Fruit fly (Drosophila melanogaster) whole organism, embryonic: ENCODE data around the gene Rab3GAP1.

Source experiments
- BEAF-32 ChIP-seq: fragments of 200-800 bp; sonication (Bioruptor generic); optimal IDR thresholded peaks from 3 replicates; lab custom pipeline; 2017; ENCODE audit warnings: missing biosample characterization, missing genetic modification characterization, mild to moderate bottlenecking, moderate library complexity, missing genetic modification reagents
- CG14050 ChIP-seq: fragments of 200-800 bp; sonication (Bioruptor generic); IDR thresholded peaks from 3 replicates; pipeline ENCODE4 v1.3.6; 2022; ENCODE audit warnings: missing biosample characterization, missing genetic modification characterization
- CG14965 ChIP-seq: fragments of 200-800 bp; sonication (Bioruptor generic); optimal IDR thresholded peaks from 2 replicates; lab custom pipeline; 2016; ENCODE audit warnings: missing biosample characterization, missing genetic modification characterization, borderline replicate concordance
- CG17359 ChIP-seq: fragments of 200-800 bp; sonication (Bioruptor generic); optimal IDR thresholded peaks from 3 replicates; lab custom pipeline; 2018; ENCODE audit warnings: missing biosample characterization, mild to moderate bottlenecking, missing genetic modification characterization, moderate library complexity
- CG2129 ChIP-seq: fragments of 200-800 bp; sonication (Bioruptor generic); IDR thresholded peaks from 2 replicates; pipeline ENCODE4 v1.3.6; 2022; ENCODE audit warnings: missing biosample characterization, missing genetic modification characterization; ENCODE audit not compliant: partially characterized antibody
- CG2875 ChIP-seq: fragments of 200-800 bp; sonication (Bioruptor generic); optimal IDR thresholded peaks from 2 replicates; lab custom pipeline; 2017; ENCODE audit warnings: missing biosample characterization, mild to moderate bottlenecking, missing genetic modification characterization, missing genetic modification reagents
- CG32772 ChIP-seq: fragments of 200-800 bp; sonication (Bioruptor generic); IDR thresholded peaks from 2 replicates; pipeline ENCODE4 v1.3.6; 2022; ENCODE audit warnings: missing biosample characterization, missing genetic modification characterization
- CG33557 ChIP-seq: fragments of 200-800 bp; sonication (Bioruptor generic); optimal IDR thresholded peaks from 2 replicates; lab custom pipeline; 2019; ENCODE audit warnings: missing biosample characterization, mild to moderate bottlenecking, missing genetic modification characterization, moderate library complexity
- CG42726 ChIP-seq: fragments of 200-800 bp; sonication (Bioruptor generic); IDR thresholded peaks from 2 replicates; pipeline ENCODE4 v1.3.6; 2022; ENCODE audit warnings: missing biosample characterization, missing genetic modification characterization; ENCODE audit not compliant: partially characterized antibody
- CG4404 ChIP-seq: fragments of 200-800 bp; sonication (Bioruptor generic); IDR thresholded peaks from 2 replicates; pipeline ENCODE4 v1.3.6; 2022; ENCODE audit warnings: missing biosample characterization, missing genetic modification characterization
- CG4617 ChIP-seq: fragments of 200-800 bp; sonication (Bioruptor generic); optimal IDR thresholded peaks from 3 replicates; lab custom pipeline; 2016; ENCODE audit warnings: missing biosample characterization, missing genetic modification characterization, borderline replicate concordance
- CG6654 ChIP-seq: fragments of 200-800 bp; sonication (Bioruptor generic); optimal IDR thresholded peaks from 2 replicates; lab custom pipeline; 2017; ENCODE audit warnings: missing biosample characterization, mild to moderate bottlenecking, missing genetic modification characterization
- CG9876 ChIP-seq: fragments of 200-800 bp; sonication (Bioruptor generic); optimal IDR thresholded peaks from 2 replicates; lab custom pipeline; 2016; ENCODE audit warnings: missing biosample characterization, missing genetic modification characterization
- Chrac-16 ChIP-seq: fragments of 200-800 bp; sonication (Bioruptor generic); optimal IDR thresholded peaks from 3 replicates; lab custom pipeline; 2016; ENCODE audit warnings: missing biosample characterization, missing genetic modification characterization
- D ChIP-seq, 2 experiments: fragments of 200-800 bp in 1 of 2; fragments of >200 bp in 1 of 2; sonication (Bioruptor generic) in 1 of 2; optimal IDR thresholded peaks; 2 replicates in 1 of 2; 3 replicates in 1 of 2; lab custom pipeline; 2017; ENCODE audit warnings: mild to moderate bottlenecking in 1 of 2, missing biosample characterization in 1 of 2, missing genetic modification characterization in 1 of 2, missing genetic modification reagents in 1 of 2
- Dfd ChIP-seq, 2 experiments: fragments of >200 bp; optimal IDR thresholded peaks; 2 replicates each; lab custom pipeline; 2017; ENCODE audit warnings: missing biosample characterization in 2 of 2, missing genetic modification characterization in 2 of 2
- Ets65A ChIP-seq: fragments of 200-800 bp; sonication (Bioruptor generic); peaks from one replicate; lab custom pipeline; 2016; ENCODE audit warnings: missing biosample characterization, missing genetic modification characterization
- Ets97D ChIP-seq: fragments of 200-800 bp; sonication (Bioruptor generic); optimal IDR thresholded peaks from 3 replicates; lab custom pipeline; 2016; ENCODE audit warnings: missing biosample characterization, missing genetic modification characterization
- GATAe ChIP-seq: fragments of 200-800 bp; sonication (Bioruptor generic); conservative IDR thresholded peaks from 2 replicates; pipeline ENCODE4 v1.3.6; 2022; ENCODE audit warnings: missing biosample characterization, missing genetic modification characterization
- Max ChIP-seq: fragments of 200-800 bp; sonication (Bioruptor generic); optimal IDR thresholded peaks from 2 replicates; lab custom pipeline; 2016; ENCODE audit warnings: missing biosample characterization, mild to moderate bottlenecking, missing genetic modification characterization
- Mrtf ChIP-seq: fragments of 200-800 bp; sonication (Bioruptor generic); IDR thresholded peaks from 3 replicates; pipeline ENCODE4 v1.3.6; 2022; ENCODE audit warnings: missing biosample characterization, missing genetic modification characterization
- Rx ChIP-seq: fragments of 200-800 bp; sonication (Bioruptor generic); IDR thresholded peaks from 2 replicates; pipeline ENCODE4 v1.3.6; 2022; ENCODE audit warnings: missing biosample characterization, missing genetic modification characterization
- Sox100B ChIP-seq: fragments of 200-800 bp; sonication (Bioruptor generic); optimal IDR thresholded peaks from 3 replicates; lab custom pipeline; 2018; ENCODE audit warnings: missing biosample characterization, mild to moderate bottlenecking, missing genetic modification characterization
- Stat92E ChIP-seq, 3 experiments: fragments of >200 bp in 2 of 3; fragments of 200-800 bp in 1 of 3; sonication (Bioruptor generic) in 1 of 3; optimal IDR thresholded peaks; 2 replicates each; lab custom pipeline; 2017 to 2019; ENCODE audit warnings: missing biosample characterization in 3 of 3, missing genetic modification characterization in 3 of 3, mild to moderate bottlenecking in 1 of 3, moderate library complexity in 1 of 3
- YL-1 ChIP-seq: fragments of 200-800 bp; sonication (Bioruptor generic); optimal IDR thresholded peaks from 3 replicates; lab custom pipeline; 2017; ENCODE audit warnings: missing biosample characterization, mild to moderate bottlenecking, missing genetic modification characterization
- ara ChIP-seq: fragments of 200-800 bp; sonication (Bioruptor generic); IDR thresholded peaks from 2 replicates; pipeline ENCODE4 v1.3.6; 2022; ENCODE audit warnings: missing biosample characterization, missing genetic modification characterization
- cas ChIP-seq: fragments of 200-800 bp; sonication (Bioruptor generic); IDR thresholded peaks from 2 replicates; pipeline ENCODE4 v1.3.6; 2022; ENCODE audit warnings: missing biosample characterization, missing genetic modification characterization
- ci ChIP-seq: fragments of 200-800 bp; sonication (Bioruptor generic); IDR thresholded peaks from 3 replicates; pipeline ENCODE4 v1.3.6; 2022; ENCODE audit warnings: missing biosample characterization, missing genetic modification characterization
- dati ChIP-seq: fragments of 200-800 bp; sonication (Bioruptor generic); IDR thresholded peaks from 2 replicates; pipeline ENCODE4 v1.3.6; 2022; ENCODE audit warnings: missing biosample characterization, missing genetic modification characterization
- dimm ChIP-seq: fragments of 200-800 bp; sonication (Bioruptor generic); IDR thresholded peaks from 2 replicates; pipeline ENCODE4 v1.3.6; 2022; ENCODE audit warnings: missing biosample characterization, missing genetic modification characterization
- dmrt99B ChIP-seq: fragments of 200-800 bp; sonication (Bioruptor generic); optimal IDR thresholded peaks from 2 replicates; lab custom pipeline; 2018; ENCODE audit warnings: missing biosample characterization, mild to moderate bottlenecking, missing genetic modification characterization, moderate library complexity
- gro ChIP-seq: fragments of 200-800 bp; sonication (Bioruptor generic); optimal IDR thresholded peaks from 2 replicates; lab custom pipeline; 2016; ENCODE audit warnings: missing biosample characterization, missing genetic modification characterization
- kah ChIP-seq: fragments of 200-800 bp; sonication (Bioruptor generic); optimal IDR thresholded peaks from 2 replicates; lab custom pipeline; 2018; ENCODE audit warnings: missing biosample characterization, mild to moderate bottlenecking, missing genetic modification characterization
- knrl ChIP-seq: fragments of 200-800 bp; sonication (Bioruptor generic); IDR thresholded peaks from 3 replicates; pipeline ENCODE4 v1.3.6; 2022; ENCODE audit warnings: missing biosample characterization, missing genetic modification characterization; ENCODE audit not compliant: partially characterized antibody
- lbe ChIP-seq: fragments of 200-800 bp; sonication (Bioruptor generic); optimal IDR thresholded peaks from 2 replicates; lab custom pipeline; 2016; ENCODE audit warnings: missing biosample characterization, mild to moderate bottlenecking, missing genetic modification characterization
- maf-S ChIP-seq: fragments of 200-800 bp; sonication (Bioruptor generic); optimal IDR thresholded peaks from 2 replicates; lab custom pipeline; 2016; ENCODE audit warnings: missing biosample characterization, missing genetic modification characterization
- pan ChIP-seq, 4 experiments: fragments of >200 bp in 3 of 4; fragments of 200-800 bp in 1 of 4; sonication (Bioruptor generic) in 1 of 4; optimal IDR thresholded peaks in 3 of 4; IDR thresholded peaks in 1 of 4; 2 replicates each; pipeline versions ENCODE4 v1.3.6 to Lab custom; 2017 to 2022; ENCODE audit warnings: missing biosample characterization in 2 of 4, missing genetic modification characterization in 2 of 4, mixed read lengths in 1 of 4
- ranshi ChIP-seq: fragments of 200-800 bp; sonication (Bioruptor generic); IDR thresholded peaks from 2 replicates; pipeline ENCODE4 v1.3.6; 2022; ENCODE audit warnings: missing biosample characterization, missing genetic modification characterization
- slou ChIP-seq: fragments of 200-800 bp; sonication (Bioruptor generic); optimal IDR thresholded peaks from 3 replicates; lab custom pipeline; 2016; ENCODE audit warnings: missing biosample characterization, missing genetic modification characterization
- sob ChIP-seq: fragments of 200-800 bp; sonication (Bioruptor generic); IDR thresholded peaks from 2 replicates; pipeline ENCODE4 v1.3.6; 2022; ENCODE audit warnings: missing biosample characterization, missing genetic modification characterization
- ssp ChIP-seq: fragments of 200-800 bp; sonication (Bioruptor generic); IDR thresholded peaks from 2 replicates; pipeline ENCODE4 v1.3.6; 2022; ENCODE audit warnings: missing biosample characterization, missing genetic modification characterization
- tna ChIP-seq: fragments of 200-800 bp; sonication (Bioruptor generic); IDR thresholded peaks from 2 replicates; pipeline ENCODE4 v1.3.6; 2022; ENCODE audit warnings: missing biosample characterization, missing genetic modification characterization; ENCODE audit not compliant: partially characterized antibody
- usp ChIP-seq: fragments of >200 bp; optimal IDR thresholded peaks from 2 replicates; lab custom pipeline; 2017; ENCODE audit warnings: missing biosample characterization, missing genetic modification characterization
- vnd ChIP-seq: fragments of 200-800 bp; sonication (Bioruptor generic); IDR thresholded peaks from 3 replicates; pipeline ENCODE4 v1.3.6; 2022; ENCODE audit warnings: missing biosample characterization, missing genetic modification characterization; ENCODE audit not compliant: partially characterized antibody
- wek ChIP-seq: fragments of 200-800 bp; sonication (Bioruptor generic); optimal IDR thresholded peaks from 3 replicates; lab custom pipeline; 2018; ENCODE audit warnings: missing biosample characterization, mild to moderate bottlenecking, missing genetic modification characterization, moderate library complexity
- zfh2 ChIP-seq: fragments of 200-800 bp; sonication (Bioruptor generic); optimal IDR thresholded peaks from 2 replicates; lab custom pipeline; 2016; ENCODE audit warnings: missing biosample characterization, missing genetic modification characterization

The Rab3GAP1 gene

dm6 chr2L:1638650-1639549 lies 27.9 kb upstream of the Rab3GAP1 start (continued):
- TF ChIP-seq pan (optimal IDR thresholded peaks at IDR 0.05; lab: Kevin White, UChicago) (no peak), pan (GFP tag; optimal IDR thresholded peaks at IDR 0.05 in 1 of 2, IDR thresholded peaks at IDR 0.05 in 1 of 2) (peak in 1 of 2 experiments; percentile 98), dimm (peak; percentile 91), Ets65A (GFP tag; lab: Kevin White, UChicago) (peak; percentile 100), YL-1 (GFP tag; lab: Kevin White, UChicago) (peak; percentile 89), CG6654 (GFP tag; lab: Kevin White, UChicago) (peak; percentile 92), Ets97D (GFP tag; lab: Kevin White, UChicago) (peak; percentile 94), gro (GFP tag; lab: Kevin White, UChicago) (peak; percentile 98), ara (peak; percentile 91), zfh2 (GFP tag; lab: Kevin White, UChicago) (peak; percentile 99), dmrt99B (tag; lab: Kevin White, UChicago) (peak; percentile 100), kah (peak; percentile 93), Stat92E (GFP tag; optimal IDR thresholded peaks at IDR 0.05; lab: Kevin White, UChicago) (peak in 1 of 3 experiments; percentile 88), wek (peak; percentile 83), Rx (GFP tag; lab: Robert Waterston, UW) (peak; percentile 94), sob (GFP tag; lab: Robert Waterston, UW) (peak; percentile 98), GATAe (GFP tag; lab: Robert Waterston, UW) (peak; percentile 95), CG2875 (GFP tag; lab: Kevin White, UChicago) (peak; percentile 95), CG17359 (tag; lab: Kevin White, UChicago) (peak; percentile 98), CG9876 (GFP tag; lab: Kevin White, UChicago) (peak; percentile 92), ssp (GFP tag; lab: Robert Waterston, UW) (peak; percentile 95), D (optimal IDR thresholded peaks at IDR 0.05; lab: Kevin White, UChicago) (no peak), D (GFP tag; optimal IDR thresholded peaks at IDR 0.05; lab: Kevin White, UChicago) (peak; percentile 97), Dfd (GFP tag; optimal IDR thresholded peaks at IDR 0.05; lab: Kevin White, UChicago) (peak in 1 of 2 experiments; percentile 97), slou (GFP tag; lab: Kevin White, UChicago) (peak; percentile 99), CG33557 (GFP tag; lab: Kevin White, UChicago) (peak; percentile 44), CG2129 (GFP tag; lab: Robert Waterston, UW) (no peak), CG32772 (GFP tag; lab: Robert Waterston, UW) (peak; percentile 98), maf-S (GFP tag; lab: Kevin White, UChicago) (peak; percentile 98), Chrac-16 (GFP tag; lab: Kevin White, UChicago) (peak; percentile 97), BEAF-32 (GFP tag; lab: Kevin White, UChicago) (peak; percentile 35), CG42726 (GFP tag; lab: Robert Waterston, UW) (no peak), vnd (GFP tag; lab: Robert Waterston, UW) (no peak), CG4617 (GFP tag; lab: Kevin White, UChicago) (peak; percentile 97), dati (GFP tag; lab: Robert Waterston, UW) (peak; percentile 82), CG4404 (peak; percentile 98), Max (GFP tag; lab: Kevin White, UChicago) (peak; percentile 99), knrl (GFP tag; lab: Robert Waterston, UW) (0 out of 3 replicates have a peak, but pooled peaks have one; percentile 15), CG14965 (GFP tag; lab: Kevin White, UChicago) (peak; percentile 82), Mrtf (GFP tag; lab: Robert Waterston, UW) (peak; percentile 97), CG14050 (peak; percentile 97), usp (GFP tag; lab: Kevin White, UChicago) (no peak), cas (GFP tag; lab: Robert Waterston, UW) (peak; percentile 93), ranshi (peak; percentile 97), lbe (no peak), Sox100B (peak; percentile 100), tna (GFP tag; lab: Robert Waterston, UW) (no peak), ci (GFP tag; lab: Robert Waterston, UW) (peak; percentile 90; the same call in 2 of the 3 replicates)
